Worm (Caenorhabditis elegans) whole organism, L2 larva: ENCODE data around the gene fbxa-206.

Experiments
- C34F6.9 ChIP-seq: fragments of 150-350 bp; optimal IDR thresholded peaks from 2 replicates; lab custom pipeline; 2014; ENCODE audit warnings: missing biosample characterization, missing genetic modification characterization
- F13H6.1 ChIP-seq: sonication (generic microtip); optimal IDR thresholded peaks from 2 replicates; lab custom pipeline; 2016; ENCODE audit warnings: missing genetic modification characterization, missing compliant biosample characterization
- R02D3.7 ChIP-seq: fragments of 150-350 bp; optimal IDR thresholded peaks from 2 replicates; lab custom pipeline; 2014; ENCODE audit warnings: missing biosample characterization, missing genetic modification characterization
- Y55F3AM.14 ChIP-seq: fragments of 200-800 bp; sonication (Bioruptor generic); optimal IDR thresholded peaks from 2 replicates; lab custom pipeline; 2018; ENCODE audit warnings: mild to moderate bottlenecking, missing genetic modification characterization, missing compliant biosample characterization
- ZK546.5 ChIP-seq: sonication (generic microtip); optimal IDR thresholded peaks from 2 replicates; lab custom pipeline; 2017; ENCODE audit warnings: missing biosample characterization, missing genetic modification characterization
- alr-1 ChIP-seq: fragments of 150-350 bp; optimal IDR thresholded peaks from 2 replicates; lab custom pipeline; 2014; ENCODE audit warnings: missing biosample characterization, missing genetic modification characterization
- aly-2 ChIP-seq: fragments of 150-350 bp; optimal IDR thresholded peaks from 2 replicates; lab custom pipeline; 2014; ENCODE audit warnings: missing biosample characterization, missing genetic modification characterization
- ama-1 ChIP-seq: fragments of 150-350 bp; optimal IDR thresholded peaks from 2 replicates; lab custom pipeline; 2018; ENCODE audit warnings: inconsistent platforms
- blmp-1 ChIP-seq: sonication (generic microtip); optimal IDR thresholded peaks from 2 replicates; lab custom pipeline; 2017; ENCODE audit warnings: missing genetic modification characterization, mild to moderate bottlenecking, missing compliant biosample characterization, antibody characterized with exemption, moderate library complexity; ENCODE audit not compliant: insufficient read depth
- ceh-16 ChIP-seq: fragments of 150-350 bp; optimal IDR thresholded peaks from 2 replicates; lab custom pipeline; 2014; ENCODE audit warnings: missing biosample characterization, missing genetic modification characterization
- ceh-82 ChIP-seq: fragments of 150-350 bp; optimal IDR thresholded peaks from 2 replicates; lab custom pipeline; 2014; ENCODE audit warnings: missing biosample characterization, missing genetic modification characterization
- crh-2 ChIP-seq: sonication (generic microtip); optimal IDR thresholded peaks from 2 replicates; lab custom pipeline; 2017; ENCODE audit warnings: missing biosample characterization, missing genetic modification characterization
- dmd-4 ChIP-seq: sonication (generic microtip); optimal IDR thresholded peaks from 2 replicates; lab custom pipeline; 2017; ENCODE audit warnings: missing biosample characterization, missing genetic modification characterization
- egl-27 ChIP-seq: sonication (generic microtip); optimal IDR thresholded peaks from 3 replicates; lab custom pipeline; 2017; ENCODE audit warnings: missing biosample characterization, missing genetic modification reagents, missing genetic modification characterization
- elt-1 ChIP-seq: fragments of 150-350 bp; optimal IDR thresholded peaks from 2 replicates; lab custom pipeline; 2014; ENCODE audit warnings: missing biosample characterization, missing genetic modification characterization
- elt-3 ChIP-seq: sonication (generic microtip); optimal IDR thresholded peaks from 2 replicates; lab custom pipeline; 2017; ENCODE audit warnings: missing biosample characterization, missing genetic modification characterization
- fos-1 ChIP-seq: fragments of 150-350 bp; optimal IDR thresholded peaks from 2 replicates; lab custom pipeline; 2014; ENCODE audit warnings: missing biosample characterization, missing genetic modification characterization
- gmeb-1 ChIP-seq: fragments of 150-350 bp; optimal IDR thresholded peaks from 2 replicates; lab custom pipeline; 2014; ENCODE audit warnings: missing biosample characterization, missing genetic modification characterization
- lin-11 ChIP-seq: fragments of 150-350 bp; sonication (generic microtip); optimal IDR thresholded peaks from 2 replicates; lab custom pipeline; 2014; ENCODE audit warnings: missing biosample characterization, missing genetic modification characterization, inconsistent platforms, mixed read lengths
- lin-13 ChIP-seq: fragments of 150-350 bp; optimal IDR thresholded peaks from 2 replicates; lab custom pipeline; 2014; ENCODE audit warnings: missing biosample characterization, missing genetic modification reagents, missing genetic modification characterization
- lin-39 ChIP-seq: fragments of 150-350 bp; optimal IDR thresholded peaks from 2 replicates; lab custom pipeline; 2014; ENCODE audit warnings: missing biosample characterization, missing genetic modification reagents, missing genetic modification characterization
- lsy-2 ChIP-seq, 2 experiments: fragments of 150-350 bp in 1 of 2; sonication (generic microtip) in 1 of 2; optimal IDR thresholded peaks; 2 replicates each; lab custom pipeline; 2014 to 2017; ENCODE audit warnings: missing biosample characterization in 2 of 2, missing genetic modification characterization in 2 of 2
- mab-5 ChIP-seq: fragments of 150-350 bp; optimal IDR thresholded peaks from 2 replicates; lab custom pipeline; 2014; ENCODE audit warnings: missing biosample characterization, missing genetic modification characterization
- mbf-1 ChIP-seq: sonication (generic microtip); optimal IDR thresholded peaks from 2 replicates; lab custom pipeline; 2017; ENCODE audit warnings: missing biosample characterization, missing genetic modification characterization
- mdl-1 ChIP-seq, 2 experiments: fragments of 150-350 bp in 1 of 2; sonication (generic microtip) in 1 of 2; optimal IDR thresholded peaks; 2 replicates each; lab custom pipeline; 2017; ENCODE audit warnings: missing biosample characterization in 2 of 2, missing genetic modification characterization in 2 of 2
- nhr-10 ChIP-seq: sonication (generic microtip); optimal IDR thresholded peaks from 2 replicates; lab custom pipeline; 2017; ENCODE audit warnings: missing biosample characterization, missing genetic modification characterization
- nhr-11 ChIP-seq: fragments of 150-350 bp; optimal IDR thresholded peaks from 2 replicates; lab custom pipeline; 2014; ENCODE audit warnings: missing biosample characterization, missing genetic modification characterization
- nhr-12 ChIP-seq: fragments of 150-350 bp; optimal IDR thresholded peaks from 2 replicates; lab custom pipeline; 2014; ENCODE audit warnings: missing biosample characterization, missing genetic modification characterization
- nhr-129 ChIP-seq: fragments of 150-350 bp; optimal IDR thresholded peaks from 2 replicates; lab custom pipeline; 2014; ENCODE audit warnings: missing biosample characterization, missing genetic modification characterization
- nhr-21 ChIP-seq: fragments of 150-350 bp; optimal IDR thresholded peaks from 2 replicates; lab custom pipeline; 2014; ENCODE audit warnings: missing biosample characterization, missing genetic modification characterization
- nhr-23 ChIP-seq: fragments of 150-350 bp; optimal IDR thresholded peaks from 2 replicates; lab custom pipeline; 2014; ENCODE audit warnings: missing biosample characterization, missing genetic modification reagents, missing genetic modification characterization
- nhr-237 ChIP-seq: fragments of 150-350 bp; optimal IDR thresholded peaks from 2 replicates; lab custom pipeline; 2014; ENCODE audit warnings: missing biosample characterization, missing genetic modification characterization
- nhr-25 ChIP-seq: fragments of 150-350 bp; sonication (generic microtip); optimal IDR thresholded peaks from 3 replicates; lab custom pipeline; 2014; ENCODE audit warnings: missing biosample characterization, missing genetic modification characterization
- nhr-6 ChIP-seq: fragments of 150-350 bp; optimal IDR thresholded peaks from 2 replicates; lab custom pipeline; 2014; ENCODE audit warnings: missing biosample characterization, missing genetic modification characterization
- nhr-77 ChIP-seq: fragments of 150-350 bp; optimal IDR thresholded peaks from 2 replicates; lab custom pipeline; 2014; ENCODE audit warnings: missing biosample characterization, missing genetic modification characterization
- peb-1 ChIP-seq: fragments of 150-350 bp; optimal IDR thresholded peaks from 2 replicates; lab custom pipeline; 2014; ENCODE audit warnings: missing biosample characterization, missing genetic modification characterization
- sem-4 ChIP-seq: fragments of 150-350 bp; optimal IDR thresholded peaks from 2 replicates; lab custom pipeline; 2014; ENCODE audit warnings: missing biosample characterization, missing genetic modification reagents, missing genetic modification characterization
- skn-1 ChIP-seq: sonication (generic microtip); optimal IDR thresholded peaks from 2 replicates; lab custom pipeline; 2017; ENCODE audit warnings: missing biosample characterization, missing genetic modification characterization
- sma-3 ChIP-seq: sonication (generic microtip); optimal IDR thresholded peaks from 2 replicates; lab custom pipeline; 2016; ENCODE audit warnings: missing genetic modification reagents, missing genetic modification characterization, missing compliant biosample characterization
- sma-9 ChIP-seq, 2 experiments: fragments of 150-350 bp in 1 of 2; sonication (generic microtip) in 1 of 2; optimal IDR thresholded peaks; 2 replicates each; lab custom pipeline; 2014 to 2016; ENCODE audit warnings: missing genetic modification characterization in 2 of 2, mild to moderate bottlenecking in 1 of 2, missing biosample characterization in 1 of 2, missing compliant biosample characterization in 1 of 2, missing genetic modification reagents in 1 of 2, moderate library complexity in 1 of 2
- snpc-4 ChIP-seq: fragments of 150-350 bp; optimal IDR thresholded peaks from 2 replicates; lab custom pipeline; 2014; ENCODE audit warnings: missing biosample characterization, missing genetic modification characterization
- unc-39 ChIP-seq: fragments of 150-350 bp; optimal IDR thresholded peaks from 2 replicates; lab custom pipeline; 2014; ENCODE audit warnings: missing biosample characterization, missing genetic modification characterization
- unc-55 ChIP-seq: fragments of 150-350 bp; sonication (generic microtip); optimal IDR thresholded peaks from 3 replicates; lab custom pipeline; 2014; ENCODE audit warnings: missing biosample characterization, missing genetic modification reagents, missing genetic modification characterization
- unc-62 ChIP-seq: fragments of 150-350 bp; optimal IDR thresholded peaks from 2 replicates; lab custom pipeline; 2014; ENCODE audit warnings: missing biosample characterization, missing genetic modification reagents, missing genetic modification characterization
- zag-1 ChIP-seq: fragments of 150-350 bp; optimal IDR thresholded peaks from 2 replicates; lab custom pipeline; 2014; ENCODE audit warnings: missing biosample characterization, missing genetic modification characterization
- ztf-1 ChIP-seq: fragments of 200-800 bp; sonication (Bioruptor generic); conservative IDR thresholded peaks from 2 replicates; pipeline ENCODE4 v1.3.6; 2022; ENCODE audit warnings: missing genetic modification characterization, missing compliant biosample characterization
- ztf-11 ChIP-seq: sonication (generic microtip); optimal IDR thresholded peaks from 2 replicates; lab custom pipeline; 2017; ENCODE audit warnings: missing biosample characterization, missing genetic modification characterization
- ztf-4 ChIP-seq: fragments of 150-350 bp; optimal IDR thresholded peaks from 2 replicates; lab custom pipeline; 2014; ENCODE audit warnings: missing biosample characterization, missing genetic modification characterization

The fbxa-206 gene

DNA sequence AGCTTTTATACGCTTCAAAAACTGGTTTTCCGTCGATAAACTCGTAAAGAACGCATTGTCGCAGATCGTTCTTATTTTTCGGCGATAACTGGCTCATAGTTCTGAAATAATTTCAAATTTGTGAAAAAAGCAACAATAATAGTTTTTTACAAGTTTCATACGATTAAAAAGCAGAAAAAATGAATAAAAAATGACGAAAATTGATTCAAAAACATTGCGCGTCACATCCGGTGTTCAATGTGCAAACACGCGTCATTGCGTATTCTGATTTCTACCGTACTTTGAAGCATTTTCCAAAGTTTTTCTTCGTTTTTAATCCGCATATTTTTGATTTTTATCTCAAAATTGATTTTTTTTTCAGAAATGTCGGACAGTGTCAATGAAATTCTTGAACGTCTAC is at the start of gene fbxa-206, which contains the start of gene Y102A5C.2:
Gene fbxa-206 (minus strand): TSS at position 101 of the 400 bp plus-strand sequence.
Gene Y102A5C.2 (plus strand): TSS at position 354 of the 400 bp plus-strand sequence.
- TF ChIP-seq ceh-16 (tag; lab: Kevin White, UChicago) (no peak), ztf-11 (tag; lab: Kevin White, UChicago) (no peak), ztf-1 (GFP tag; lab: Robert Waterston, UW) (no peak), sma-3 (GFP tag; lab: Kevin White, UChicago) (no peak), Y55F3AM.14 (GFP tag; lab: Kevin White, UChicago) (no peak), mbf-1 (tag; lab: Kevin White, UChicago) (no peak), lsy-2 (tag; optimal IDR thresholded peaks at IDR 0.05; lab: Kevin White, UChicago) (no peak), nhr-25 (tag; lab: Kevin White, UChicago) (no peak), crh-2 (no peak), snpc-4 (tag; lab: Kevin White, UChicago) (no peak)

DNA sequence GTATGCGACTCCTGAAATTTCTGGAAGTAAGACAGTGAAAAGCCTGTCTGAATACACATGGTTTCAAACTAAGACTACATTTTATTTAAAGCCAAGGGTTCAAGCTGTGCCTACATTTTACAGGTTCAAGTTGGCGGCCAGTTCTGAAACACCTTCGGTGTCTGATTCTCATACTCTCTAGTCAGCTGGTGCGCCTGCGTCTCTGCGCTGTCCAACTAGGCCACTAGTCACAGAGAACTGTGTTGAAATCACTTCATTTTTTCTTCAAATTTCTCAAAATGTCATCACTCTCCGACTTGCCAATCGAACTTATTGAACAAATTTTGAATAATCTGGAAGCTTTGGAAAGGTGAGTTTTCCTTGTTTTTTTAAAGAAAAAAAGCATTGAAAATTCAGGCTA is 48.4 kb upstream of the fbxa-206 start, which contains the start of gene fbxa-90:
Gene fbxa-90 (plus strand): TSS at position 179 of the 400 bp plus-strand sequence.
- TF ChIP-seq mbf-1 (tag; lab: Kevin White, UChicago), result no peak
- TF ChIP-seq nhr-129, result peak; percentile 22

- TF ChIP-seq blmp-1 (tag; lab: Kevin White, UChicago) (peak; percentile 34), ZK546.5 (tag; lab: Kevin White, UChicago) (no peak), ztf-1 (GFP tag; lab: Robert Waterston, UW) (no peak), mab-5 (tag; lab: Kevin White, UChicago) (peak; percentile 95), C34F6.9 (tag; lab: Kevin White, UChicago) (peak; percentile 94), nhr-77 (tag; lab: Kevin White, UChicago) (no peak), nhr-25 (tag; lab: Kevin White, UChicago) (peak; percentile 84), aly-2 (tag; lab: Kevin White, UChicago) (no peak), peb-1 (tag; lab: Kevin White, UChicago) (no peak), ceh-16 (tag; lab: Kevin White, UChicago) (peak; percentile 33), sma-9 (GFP tag; optimal IDR thresholded peaks at IDR 0.05; lab: Kevin White, UChicago) (no peak), sma-9 (tag; optimal IDR thresholded peaks at IDR 0.05; lab: Kevin White, UChicago) (no peak), unc-39 (tag; lab: Kevin White, UChicago) (no peak), gmeb-1 (tag; lab: Kevin White, UChicago) (peak; percentile 99), F13H6.1 (tag; lab: Kevin White, UChicago) (peak; percentile 85), lin-11 (tag; lab: Kevin White, UChicago) (peak; percentile 66), nhr-11 (no peak), sem-4 (tag; lab: Kevin White, UChicago) (peak; percentile 77), mdl-1 (tag; optimal IDR thresholded peaks at IDR 0.05; lab: Kevin White, UChicago) (peak in 1 of 2 experiments; percentile 34), unc-55 (GFP tag; lab: Kevin White, UChicago) (peak; percentile 96), elt-3 (no peak), egl-27 (tag; lab: Kevin White, UChicago) (peak; percentile 84), nhr-10 (tag; lab: Kevin White, UChicago) (peak; percentile 69), sma-3 (GFP tag; lab: Kevin White, UChicago) (peak; percentile 92), skn-1 (tag; lab: Kevin White, UChicago) (no peak), ama-1 (lab: Kevin White, UChicago) (no peak), nhr-12 (tag; lab: Kevin White, UChicago) (no peak), unc-62 (no peak), dmd-4 (tag; lab: Kevin White, UChicago) (peak; percentile 29), R02D3.7 (tag; lab: Kevin White, UChicago) (peak; percentile 29), zag-1 (tag; lab: Kevin White, UChicago) (peak; percentile 75), lin-39 (tag; lab: Kevin White, UChicago) (no peak), nhr-237 (tag; lab: Kevin White, UChicago) (peak; percentile 64), fos-1 (tag; lab: Kevin White, UChicago) (peak; percentile 63), elt-1 (tag; lab: Kevin White, UChicago) (no peak), alr-1 (tag; lab: Kevin White, UChicago) (no peak), crh-2 (peak; percentile 96), snpc-4 (tag; lab: Kevin White, UChicago) (peak; percentile 93), lin-13 (GFP tag; lab: Kevin White, UChicago) (peak; percentile 94), Y55F3AM.14 (GFP tag; lab: Kevin White, UChicago) (peak; percentile 13), ztf-4 (peak; percentile 34), nhr-21 (tag; lab: Kevin White, UChicago) (peak; percentile 83), mbf-1 (tag; lab: Kevin White, UChicago) (no peak), ztf-11 (tag; lab: Kevin White, UChicago) (no peak), nhr-129 (peak; percentile 93), ceh-82 (tag; lab: Kevin White, UChicago) (peak; percentile 72), nhr-6 (tag; lab: Kevin White, UChicago) (peak; percentile 78), lsy-2 (tag; optimal IDR thresholded peaks at IDR 0.05; lab: Kevin White, UChicago) (peak; percentile 84 to 93), nhr-23 (no peak)
Measured at ce11 chrV:16965655-16966054, 47.4 kb upstream of the fbxa-206 start, which contains the start of gene efl-1. efl-1 (minus strand) TSS chrV:16965675.
